Worm (Caenorhabditis elegans): Measurements from ENCODE around the gene C23H4.8.

The C23H4.8 gene

ce11 chrX:12174686-12175404, 42.2 kb upstream of the C23H4.8 start:
- TF ChIP-seq pha-4 (GFP tag; IDR thresholded peaks at IDR 0.05) (no peak), pha-4 (tag; optimal IDR thresholded peaks at IDR 0.05) (no peak), hif-1 (tag; optimal IDR thresholded peaks at IDR 0.05) (no peak), egl-27 (tag; optimal IDR thresholded peaks at IDR 0.05) (no peak), attf-4 (tag; optimal IDR thresholded peaks at IDR 0.05) (no peak), nhr-237 (tag; optimal IDR thresholded peaks at IDR 0.05) (no peak), F37D6.2 (tag; optimal IDR thresholded peaks at IDR 0.05) (no peak), R02D3.7 (tag; optimal IDR thresholded peaks at IDR 0.05) (no peak), lin-15B (tag; optimal IDR thresholded peaks at IDR 0.05) (no peak), dmd-6 (GFP tag; IDR thresholded peaks at IDR 0.05) (peak; percentile 50; the same call in 1 of the 2 replicates), ZK337.2 (GFP tag; IDR thresholded peaks at IDR 0.05) (no peak), Y5F2A.4 (GFP tag; optimal IDR thresholded peaks at IDR 0.05) (no peak), nhr-48 (tag; optimal IDR thresholded peaks at IDR 0.05) (no peak), lsy-2 (tag; optimal IDR thresholded peaks at IDR 0.05) (no peak), nhr-6 (tag; optimal IDR thresholded peaks at IDR 0.05) (no peak), saeg-2 (GFP tag; IDR thresholded peaks at IDR 0.05) (no peak), snpc-4 (tag; optimal IDR thresholded peaks at IDR 0.05) (no peak), nhr-10 (tag; optimal IDR thresholded peaks at IDR 0.05) (no peak), mes-2 (tag; optimal IDR thresholded peaks at IDR 0.05; ENCODE audit: poor library complexity, severe bottlenecking) (no peak), set-16 (GFP tag; IDR thresholded peaks at IDR 0.05) (no peak), zag-1 (tag; optimal IDR thresholded peaks at IDR 0.05) (no peak), nhr-28 (tag; optimal IDR thresholded peaks at IDR 0.05) (peak; percentile 15), lim-7 (GFP tag; IDR thresholded peaks at IDR 0.05) (no peak), fos-1 (tag; optimal IDR thresholded peaks at IDR 0.05) (no peak), vab-7 (GFP tag; IDR thresholded peaks at IDR 0.05) (no peak), lin-29 (GFP tag; IDR thresholded peaks at IDR 0.05) (no peak), jun-1 (tag; optimal IDR thresholded peaks at IDR 0.05) (no peak), nhr-111 (GFP tag; optimal IDR thresholded peaks at IDR 0.05) (no peak), ceh-20 (GFP tag; IDR thresholded peaks at IDR 0.05) (no peak), daf-8 (GFP tag; IDR thresholded peaks at IDR 0.05) (no peak), fkh-10 (GFP tag; optimal IDR thresholded peaks at IDR 0.05) (no peak), ces-1 (GFP tag; optimal IDR thresholded peaks at IDR 0.05) (no peak), nhr-41 (GFP tag; IDR thresholded peaks at IDR 0.05) (no peak), unc-62 (GFP tag; optimal IDR thresholded peaks at IDR 0.05 in 1 of 2) (peak in 1 of 2 experiments; percentile 85), unc-62 (tag; optimal IDR thresholded peaks at IDR 0.05) (no peak), nhr-77 (tag; optimal IDR thresholded peaks at IDR 0.05) (no peak), Y48G9A.11 (GFP tag; IDR thresholded peaks at IDR 0.05) (no peak), unc-130 (GFP tag; optimal IDR thresholded peaks at IDR 0.05) (no peak), egl-43 (GFP tag; IDR thresholded peaks at IDR 0.05) (no peak), hlh-11 (tag; optimal IDR thresholded peaks at IDR 0.05) (peak; percentile 1), lin-1 (GFP tag; IDR thresholded peaks at IDR 0.05) (no peak), pqm-1 (tag; optimal IDR thresholded peaks at IDR 0.05) (peak; percentile 15), T20F7.1 (GFP tag; optimal IDR thresholded peaks at IDR 0.05) (no peak), duxl-1 (tag; optimal IDR thresholded peaks at IDR 0.05; ENCODE audit: poor library complexity) (no peak), aha-1 (tag) (peak; percentile 49), ceh-44 (GFP tag; IDR thresholded peaks at IDR 0.05) (no peak), ama-1 (optimal IDR thresholded peaks at IDR 0.05) (no peak), rbr-2 (tag; optimal IDR thresholded peaks at IDR 0.05) (no peak), nhr-11 (tag; optimal IDR thresholded peaks at IDR 0.05) (no peak), F10B5.3 (tag; optimal IDR thresholded peaks at IDR 0.05) (no peak), daf-16 (GFP tag; optimal IDR thresholded peaks at IDR 0.05) (no peak), daf-16 (tag; optimal IDR thresholded peaks at IDR 0.05) (peak; percentile 38)
